Fruit fly (Drosophila melanogaster) S2 (cell line): ENCODE measurements around the gene Pfdn2.

Experiments used
- CG8478 ChIP-seq: fragments of >200 bp; optimal IDR thresholded peaks from 2 replicates; lab custom pipeline; 2018
- CTCF ChIP-seq, 2 experiments: fragments of >200 bp; optimal IDR thresholded peaks; 2 replicates each; lab custom pipeline; 2018

- TF ChIP-seq CTCF (optimal IDR thresholded peaks at IDR 0.05; lab: Kevin White, UChicago) (no peak), CG8478 (no peak)
Observed at dm6 chr3L:11107432-11107831, 33.2 kb upstream of the Pfdn2 start, which contains the start of gene CG32073.
